Fruit fly (Drosophila melanogaster) whole organism, embryonic: Measurements from ENCODE around the gene CG14269.

ENCODE experiments used
- ATbp ChIP-seq: fragments of 200-800 bp; sonication (Bioruptor generic); optimal IDR thresholded peaks from 2 replicates; lab custom pipeline; 2017; ENCODE audit warnings: missing biosample characterization, mild to moderate bottlenecking, missing genetic modification characterization, missing genetic modification reagents
- Adf1 ChIP-seq: fragments of 200-800 bp; sonication (Bioruptor generic); IDR thresholded peaks from 2 replicates; pipeline ENCODE4 v1.3.6; 2022; ENCODE audit warnings: missing biosample characterization, missing genetic modification characterization
- Awh ChIP-seq: fragments of 200-800 bp; sonication (Bioruptor generic); IDR thresholded peaks from 2 replicates; pipeline ENCODE4, ENCODE4 v1.3.6; 2022; ENCODE audit warnings: missing biosample characterization, missing genetic modification characterization
- Blimp-1 ChIP-seq: fragments of 200-800 bp; sonication (Bioruptor generic); optimal IDR thresholded peaks from 3 replicates; lab custom pipeline; 2018; ENCODE audit warnings: missing biosample characterization, missing genetic modification characterization, mild to moderate bottlenecking, moderate library complexity, missing genetic modification reagents
- CG11696 ChIP-seq: fragments of 200-800 bp; sonication (Bioruptor generic); IDR thresholded peaks from 2 replicates; pipeline ENCODE4 v1.3.6; 2022; ENCODE audit warnings: missing biosample characterization, missing genetic modification characterization
- CG12391 ChIP-seq: fragments of 200-800 bp; sonication (Bioruptor generic); optimal IDR thresholded peaks from 3 replicates; lab custom pipeline; 2018; ENCODE audit warnings: missing biosample characterization, mild to moderate bottlenecking, missing genetic modification characterization, moderate library complexity
- CG15479 ChIP-seq: fragments of 200-800 bp; sonication (Bioruptor generic); optimal IDR thresholded peaks from 3 replicates; lab custom pipeline; 2019; ENCODE audit warnings: missing biosample characterization, mild to moderate bottlenecking, missing genetic modification characterization, moderate library complexity
- CG16863 ChIP-seq: fragments of 200-800 bp; sonication (Bioruptor generic); optimal IDR thresholded peaks from 3 replicates; lab custom pipeline; 2016; ENCODE audit warnings: missing biosample characterization, missing genetic modification characterization
- CG17829 ChIP-seq: fragments of 200-800 bp; optimal IDR thresholded peaks from 2 replicates; lab custom pipeline; 2019; ENCODE audit warnings: missing biosample characterization, mild to moderate bottlenecking, missing genetic modification characterization, moderate library complexity
- CG34224 ChIP-seq: fragments of 200-800 bp; sonication (Bioruptor generic); IDR thresholded peaks from 3 replicates; pipeline ENCODE4 v1.3.6; 2022; ENCODE audit warnings: missing biosample characterization, missing genetic modification characterization; ENCODE audit not compliant: partially characterized antibody
- CG4424 ChIP-seq: fragments of 200-800 bp; sonication (Bioruptor generic); optimal IDR thresholded peaks from 3 replicates; lab custom pipeline; 2016; ENCODE audit warnings: missing biosample characterization, missing genetic modification characterization
- CG4730 ChIP-seq: fragments of 200-800 bp; sonication (Bioruptor generic); IDR thresholded peaks from 2 replicates; pipeline ENCODE4 v1.3.6; 2022; ENCODE audit warnings: missing biosample characterization, missing genetic modification characterization
- CG7839 ChIP-seq: fragments of 200-800 bp; sonication (Bioruptor generic); optimal IDR thresholded peaks from 3 replicates; lab custom pipeline; 2018; ENCODE audit warnings: missing biosample characterization, mild to moderate bottlenecking, missing genetic modification characterization, moderate library complexity
- Chrac-16 ChIP-seq: fragments of 200-800 bp; sonication (Bioruptor generic); optimal IDR thresholded peaks from 3 replicates; lab custom pipeline; 2016; ENCODE audit warnings: missing biosample characterization, missing genetic modification characterization
- D ChIP-seq, 2 experiments: fragments of 200-800 bp in 1 of 2; fragments of >200 bp in 1 of 2; sonication (Bioruptor generic) in 1 of 2; optimal IDR thresholded peaks; 2 replicates in 1 of 2; 3 replicates in 1 of 2; lab custom pipeline; 2017; ENCODE audit warnings: mild to moderate bottlenecking in 1 of 2, missing biosample characterization in 1 of 2, missing genetic modification characterization in 1 of 2, missing genetic modification reagents in 1 of 2
- Dbx ChIP-seq: fragments of 200-800 bp; sonication (Bioruptor generic); IDR thresholded peaks from 3 replicates; pipeline ENCODE4 v1.3.6; 2022; ENCODE audit warnings: missing biosample characterization, missing genetic modification characterization
- Elba2 ChIP-seq: fragments of 200-800 bp; sonication (Bioruptor generic); optimal IDR thresholded peaks from 3 replicates; lab custom pipeline; 2016; ENCODE audit warnings: missing biosample characterization, missing genetic modification characterization
- Fer2 ChIP-seq: fragments of 200-800 bp; sonication (Bioruptor generic); optimal IDR thresholded peaks from 2 replicates; lab custom pipeline; 2018; ENCODE audit warnings: missing biosample characterization, mild to moderate bottlenecking, missing genetic modification characterization, moderate library complexity
- H15 ChIP-seq: fragments of 200-800 bp; sonication (Bioruptor generic); IDR thresholded peaks from 3 replicates; pipeline ENCODE4 v1.3.6; 2022; ENCODE audit warnings: missing biosample characterization, missing genetic modification characterization
- Med ChIP-seq: fragments of 200-800 bp; sonication (Bioruptor generic); peaks from one replicate; lab custom pipeline; 2016; ENCODE audit warnings: missing biosample characterization, missing genetic modification characterization, mild to moderate bottlenecking, inconsistent platforms, moderate library complexity
- Nf-YA ChIP-seq: fragments of 200-800 bp; sonication (Bioruptor generic); IDR thresholded peaks from 2 replicates; pipeline ENCODE4 v1.3.6; 2022; ENCODE audit warnings: missing biosample characterization, missing genetic modification characterization
- Rx ChIP-seq: fragments of 200-800 bp; sonication (Bioruptor generic); IDR thresholded peaks from 2 replicates; pipeline ENCODE4 v1.3.6; 2022; ENCODE audit warnings: missing biosample characterization, missing genetic modification characterization
- Stat92E ChIP-seq, 3 experiments: fragments of >200 bp in 2 of 3; fragments of 200-800 bp in 1 of 3; sonication (Bioruptor generic) in 1 of 3; optimal IDR thresholded peaks; 2 replicates each; lab custom pipeline; 2017 to 2019; ENCODE audit warnings: missing biosample characterization in 3 of 3, missing genetic modification characterization in 3 of 3, mild to moderate bottlenecking in 1 of 3, moderate library complexity in 1 of 3
- az2 ChIP-seq: fragments of 200-800 bp; sonication (Bioruptor generic); optimal IDR thresholded peaks from 3 replicates; lab custom pipeline; 2016; ENCODE audit warnings: missing biosample characterization, missing genetic modification characterization
- ci ChIP-seq: fragments of 200-800 bp; sonication (Bioruptor generic); IDR thresholded peaks from 3 replicates; pipeline ENCODE4 v1.3.6; 2022; ENCODE audit warnings: missing biosample characterization, missing genetic modification characterization
- crp ChIP-seq, 2 experiments: fragments of 200-800 bp; sonication (Bioruptor generic); optimal IDR thresholded peaks; 2 replicates in 1 of 2; 3 replicates in 1 of 2; lab custom pipeline; 2017; ENCODE audit warnings: missing biosample characterization in 2 of 2, missing genetic modification characterization in 2 of 2, mild to moderate bottlenecking in 1 of 2, moderate library complexity in 1 of 2
- disco-r ChIP-seq: fragments of 200-800 bp; sonication (Bioruptor generic); optimal IDR thresholded peaks from 2 replicates; lab custom pipeline; 2016; ENCODE audit warnings: missing biosample characterization, missing genetic modification characterization
- esg ChIP-seq: fragments of 200-800 bp; sonication (Bioruptor generic); conservative IDR thresholded peaks from 2 replicates; pipeline ENCODE4 v1.3.6; 2022; ENCODE audit warnings: missing biosample characterization, missing genetic modification characterization
- fd3F ChIP-seq: fragments of 200-800 bp; sonication (Bioruptor generic); optimal IDR thresholded peaks from 2 replicates; lab custom pipeline; 2018; ENCODE audit warnings: missing biosample characterization, mild to moderate bottlenecking, missing genetic modification characterization, moderate library complexity
- ind ChIP-seq: fragments of 200-800 bp; sonication (Bioruptor generic); optimal IDR thresholded peaks from 3 replicates; lab custom pipeline; 2016; ENCODE audit warnings: missing biosample characterization, missing genetic modification characterization
- inv ChIP-seq: fragments of 200-800 bp; sonication (Bioruptor generic); IDR thresholded peaks from 2 replicates; pipeline ENCODE4 v1.3.6; 2022; ENCODE audit warnings: missing biosample characterization, missing genetic modification characterization; ENCODE audit not compliant: partially characterized antibody
- lab ChIP-seq: fragments of 200-800 bp; sonication (Bioruptor generic); optimal IDR thresholded peaks from 3 replicates; lab custom pipeline; 2017; ENCODE audit warnings: missing biosample characterization, missing genetic modification characterization, mild to moderate bottlenecking, moderate library complexity, missing genetic modification reagents
- lilli ChIP-seq: fragments of 200-800 bp; sonication (Bioruptor generic); optimal IDR thresholded peaks from 3 replicates; lab custom pipeline; 2016; ENCODE audit warnings: missing biosample characterization, missing genetic modification characterization
- luna ChIP-seq: fragments of 200-800 bp; sonication (Bioruptor generic); optimal IDR thresholded peaks from 2 replicates; lab custom pipeline; 2016; ENCODE audit warnings: missing biosample characterization, missing genetic modification characterization
- mam ChIP-seq: fragments of 200-800 bp; sonication (Bioruptor generic); optimal IDR thresholded peaks from 3 replicates; lab custom pipeline; 2016; ENCODE audit warnings: missing biosample characterization, missing genetic modification characterization
- prd ChIP-seq, 3 experiments: fragments of >200 bp in 2 of 3; fragments of 200-800 bp in 1 of 3; sonication (Bioruptor generic) in 1 of 3; optimal IDR thresholded peaks in 2 of 3; IDR thresholded peaks in 1 of 3; 2 replicates in 2 of 3; 3 replicates in 1 of 3; pipeline versions ENCODE4 v1.3.6 to Lab custom; 2017 to 2022; ENCODE audit warnings: missing biosample characterization in 1 of 3, missing genetic modification characterization in 1 of 3
- pum ChIP-seq: fragments of 200-800 bp; sonication (Bioruptor generic); optimal IDR thresholded peaks from 2 replicates; lab custom pipeline; 2016; ENCODE audit warnings: missing biosample characterization, missing genetic modification characterization
- ranshi ChIP-seq: fragments of 200-800 bp; sonication (Bioruptor generic); IDR thresholded peaks from 2 replicates; pipeline ENCODE4 v1.3.6; 2022; ENCODE audit warnings: missing biosample characterization, missing genetic modification characterization
- sd ChIP-seq: fragments of 200-800 bp; sonication (Bioruptor generic); optimal IDR thresholded peaks from 3 replicates; lab custom pipeline; 2018; ENCODE audit warnings: missing biosample characterization, mild to moderate bottlenecking, missing genetic modification characterization, moderate library complexity
- seq ChIP-seq: fragments of 200-800 bp; sonication (Bioruptor generic); IDR thresholded peaks from 2 replicates; pipeline ENCODE4 v1.3.6; 2022; ENCODE audit warnings: missing biosample characterization, missing genetic modification characterization
- slou ChIP-seq: fragments of 200-800 bp; sonication (Bioruptor generic); optimal IDR thresholded peaks from 3 replicates; lab custom pipeline; 2016; ENCODE audit warnings: missing biosample characterization, missing genetic modification characterization
- so ChIP-seq: fragments of 200-800 bp; sonication (Bioruptor generic); IDR thresholded peaks from 3 replicates; pipeline ENCODE4 v1.3.6; 2022; ENCODE audit warnings: missing biosample characterization, missing genetic modification characterization
- sqz ChIP-seq: fragments of 200-800 bp; sonication (Bioruptor generic); optimal IDR thresholded peaks from 3 replicates; lab custom pipeline; 2018; ENCODE audit warnings: missing biosample characterization, mild to moderate bottlenecking, missing genetic modification characterization
- tgo ChIP-seq: fragments of 200-800 bp; sonication (Bioruptor generic); IDR thresholded peaks from 3 replicates; pipeline ENCODE4 v1.3.6; 2022; ENCODE audit warnings: missing biosample characterization, missing genetic modification characterization
- wek ChIP-seq: fragments of 200-800 bp; sonication (Bioruptor generic); optimal IDR thresholded peaks from 3 replicates; lab custom pipeline; 2018; ENCODE audit warnings: missing biosample characterization, mild to moderate bottlenecking, missing genetic modification characterization, moderate library complexity
- zen ChIP-seq: fragments of 200-800 bp; sonication (Bioruptor generic); optimal IDR thresholded peaks from 3 replicates; lab custom pipeline; 2018; ENCODE audit warnings: missing biosample characterization, mild to moderate bottlenecking, missing genetic modification characterization, moderate library complexity
- zf30C ChIP-seq: fragments of 200-800 bp; sonication (Bioruptor generic); optimal IDR thresholded peaks from 3 replicates; lab custom pipeline; 2018; ENCODE audit warnings: missing biosample characterization, mild to moderate bottlenecking, missing genetic modification characterization

CG14269 gene

DNA sequence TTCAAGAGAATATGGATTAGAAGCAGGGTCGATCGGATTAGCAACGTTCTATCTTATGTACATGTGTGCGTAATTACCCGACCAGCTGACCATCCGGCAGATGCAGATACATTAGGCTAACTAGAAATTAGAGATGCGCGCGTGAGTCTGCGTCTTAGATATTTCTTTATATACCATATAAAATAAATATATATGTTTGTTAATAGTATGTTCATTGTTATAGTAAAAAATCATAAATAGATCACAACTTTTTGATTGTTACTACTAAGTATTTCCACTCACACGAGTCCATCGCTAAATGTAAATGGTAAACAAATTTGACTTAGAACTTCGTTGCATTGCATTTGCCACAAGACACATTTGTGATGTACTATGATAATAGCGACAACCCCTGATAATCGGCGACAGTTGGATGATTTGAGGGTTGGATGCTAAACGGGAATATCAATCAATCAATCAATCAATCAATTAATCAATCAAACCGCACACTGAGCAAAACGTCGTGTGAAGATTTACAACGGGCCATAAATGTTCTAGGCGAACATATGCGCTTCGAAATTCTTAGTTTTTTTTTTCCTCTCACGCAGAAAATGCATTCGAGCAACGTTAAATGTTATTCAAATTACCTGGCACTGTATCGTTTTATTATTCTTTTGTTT is 38.6 kb downstream of the CG14269 start (continued):
- TF ChIP-seq tgo (GFP tag; lab: Robert Waterston, UW) (peak; percentile 44; the same call in 2 of the 3 replicates), slou (no peak), CG34224 (GFP tag; lab: Robert Waterston, UW) (0 out of 3 replicates have a peak, but pooled peaks have one; percentile 35), Nf-YA (GFP tag; lab: Robert Waterston, UW) (no peak)
- TF ChIP-seq, all 482 proteins: peak for 137

DNA sequence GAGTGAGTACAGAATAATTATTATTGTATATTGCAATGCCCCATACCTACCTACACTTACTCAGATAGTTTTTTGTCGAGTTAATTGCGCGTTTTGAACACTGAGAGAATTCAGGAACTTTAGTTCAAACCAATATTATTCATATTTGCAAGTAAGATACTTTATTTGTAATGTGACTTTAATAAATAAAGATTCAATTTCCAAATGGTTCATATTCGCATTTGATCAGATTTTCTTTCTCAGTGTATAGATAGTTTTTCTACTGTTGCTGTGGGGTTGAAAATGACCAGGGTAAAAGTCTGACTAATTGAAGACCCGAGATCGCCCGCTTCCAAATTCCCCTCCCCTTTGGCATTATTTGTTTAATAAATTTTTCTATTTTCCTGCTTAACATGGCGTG is 41.5 kb downstream of the CG14269 start:
- TF ChIP-seq CG17829 = peak; percentile 21
- TF ChIP-seq D (optimal IDR thresholded peaks at IDR 0.05; lab: Kevin White, UChicago) = no peak
- TF ChIP-seq D (GFP tag; optimal IDR thresholded peaks at IDR 0.05; lab: Kevin White, UChicago) = peak; percentile 4
- peak; percentile 70 for TF ChIP-seq Med
- TF ChIP-seq fd3F = no peak
- TF ChIP-seq lab (GFP tag; lab: Kevin White, UChicago) = peak; percentile 16
- no peak for TF ChIP-seq luna (GFP tag; lab: Kevin White, UChicago)
- no peak for TF ChIP-seq Elba2 (GFP tag; lab: Kevin White, UChicago)
- TF ChIP-seq Fer2 (tag; lab: Kevin White, UChicago) = no peak
- TF ChIP-seq prd (optimal IDR thresholded peaks at IDR 0.05; lab: Kevin White, UChicago) = no peak
- TF ChIP-seq prd (GFP tag; IDR thresholded peaks at IDR 0.05; lab: Robert Waterston, UW) = peak; percentile 73; the same call in 2 of the 3 replicates
- no peak for TF ChIP-seq CG4730
- no peak for TF ChIP-seq Dbx
- no peak for TF ChIP-seq CG11696 (GFP tag; lab: Robert Waterston, UW)
- peak; percentile 5 for TF ChIP-seq lilli (GFP tag; lab: Kevin White, UChicago)
- TF ChIP-seq crp (GFP tag; optimal IDR thresholded peaks at IDR 0.05; lab: Kevin White, UChicago) = no peak
- no peak for TF ChIP-seq Adf1 (GFP tag; lab: Robert Waterston, UW)
- TF ChIP-seq ci = no peak
- TF ChIP-seq CG15479 (GFP tag; lab: Kevin White, UChicago) = peak; percentile 9
- no peak for TF ChIP-seq sqz (GFP tag; lab: Kevin White, UChicago)
- no peak for TF ChIP-seq seq (GFP tag; lab: Robert Waterston, UW)
- peak; percentile 17 for TF ChIP-seq Chrac-16 (GFP tag; lab: Kevin White, UChicago)
- no peak for TF ChIP-seq sd (tag; lab: Kevin White, UChicago)
- no peak for TF ChIP-seq zf30C (GFP tag; lab: Kevin White, UChicago)
- peak; percentile 3 for TF ChIP-seq az2 (GFP tag; lab: Kevin White, UChicago)
- TF ChIP-seq CG7839 (tag; lab: Kevin White, UChicago) = peak; percentile 31
- TF ChIP-seq wek (GFP tag; lab: Kevin White, UChicago) = no peak
- no peak for TF ChIP-seq ranshi
- no peak for TF ChIP-seq so (GFP tag; lab: Robert Waterston, UW)
- TF ChIP-seq disco-r (GFP tag; lab: Kevin White, UChicago) = no peak
- TF ChIP-seq CG4424 (GFP tag; lab: Kevin White, UChicago) = peak; percentile 3
- TF ChIP-seq zen (tag; lab: Kevin White, UChicago) = peak; percentile 80
- peak; percentile 31 for TF ChIP-seq Blimp-1 (GFP tag; lab: Kevin White, UChicago)
- TF ChIP-seq Rx (GFP tag; lab: Robert Waterston, UW) = no peak
- TF ChIP-seq pum (GFP tag; lab: Kevin White, UChicago) = peak; percentile 10
- no peak for TF ChIP-seq CG16863 (GFP tag; lab: Kevin White, UChicago)
- no peak for TF ChIP-seq inv (GFP tag; lab: Robert Waterston, UW)
- no peak for TF ChIP-seq H15 (GFP tag; lab: Robert Waterston, UW)
- peak; percentile 25; the same call in 1 of the 2 replicates for TF ChIP-seq esg
- no peak for TF ChIP-seq ind (GFP tag; lab: Kevin White, UChicago)
- TF ChIP-seq mam = peak; percentile 4
- TF ChIP-seq ATbp (GFP tag; lab: Kevin White, UChicago) = no peak
- peak; percentile 48 for TF ChIP-seq CG12391
- no peak for TF ChIP-seq Awh (GFP tag; lab: Robert Waterston, UW)
- TF ChIP-seq Stat92E (GFP tag; optimal IDR thresholded peaks at IDR 0.05; lab: Kevin White, UChicago) = no peak
